Fruit fly (Drosophila melanogaster) whole organism, wandering third instar larva: ENCODE results near the gene CG14329.
A peak's percentile ranks its signal among the peaks of the same experiment; 100 is the strongest.

ENCODE experiments used
- Abd-B ChIP-seq: fragments of >200 bp; optimal IDR thresholded peaks from 2 replicates; lab custom pipeline; 2017; ENCODE audit warnings: missing biosample characterization, missing genetic modification characterization
- CG32264 ChIP-seq: fragments of 200-800 bp; sonication (Bioruptor generic); optimal IDR thresholded peaks from 2 replicates; lab custom pipeline; 2016; ENCODE audit warnings: missing biosample characterization, missing genetic modification characterization
- CG9705 ChIP-seq: fragments of 200-800 bp; sonication (Bioruptor generic); optimal IDR thresholded peaks from 2 replicates; lab custom pipeline; 2018; ENCODE audit warnings: missing biosample characterization, mild to moderate bottlenecking, missing genetic modification characterization
- CrebA ChIP-seq: fragments of 200-800 bp; sonication (Bioruptor generic); optimal IDR thresholded peaks from 2 replicates; lab custom pipeline; 2016; ENCODE audit warnings: missing biosample characterization, mild to moderate bottlenecking, missing genetic modification characterization, borderline replicate concordance
- Dfd ChIP-seq: fragments of >200 bp; optimal IDR thresholded peaks from 2 replicates; lab custom pipeline; 2017; ENCODE audit warnings: missing biosample characterization, missing genetic modification characterization
- Dif ChIP-seq: fragments of 200-275, 200-300 bp; sonication (Bioruptor generic); optimal IDR thresholded peaks from 2 replicates; lab custom pipeline; 2018; ENCODE audit warnings: missing biosample characterization, missing genetic modification characterization; ENCODE audit not compliant: partially characterized antibody
- GATAd ChIP-seq: sonication (Bioruptor generic); optimal IDR thresholded peaks from 2 replicates; lab custom pipeline; 2016; ENCODE audit warnings: missing biosample characterization, missing genetic modification characterization
- HLH106 ChIP-seq: fragments of 200-800 bp; optimal IDR thresholded peaks from 3 replicates; lab custom pipeline; 2019; ENCODE audit warnings: missing biosample characterization, mild to moderate bottlenecking, missing genetic modification characterization, moderate library complexity
- Hnf4 ChIP-seq: fragments of 200-800 bp; sonication (Bioruptor generic); optimal IDR thresholded peaks from 2 replicates; lab custom pipeline; 2016; ENCODE audit warnings: missing biosample characterization, mild to moderate bottlenecking, missing genetic modification characterization
- Hr78 ChIP-seq: fragments of >200 bp; optimal IDR thresholded peaks from 2 replicates; lab custom pipeline; 2017; ENCODE audit warnings: missing biosample characterization, missing genetic modification characterization
- Jra ChIP-seq: sonication (Bioruptor generic); optimal IDR thresholded peaks from 2 replicates; lab custom pipeline; 2016; ENCODE audit warnings: missing biosample characterization, missing genetic modification characterization
- Myc ChIP-seq: fragments of >200 bp; optimal IDR thresholded peaks from 2 replicates; lab custom pipeline; 2017
- N ChIP-seq: fragments of >200 bp; optimal IDR thresholded peaks from 2 replicates; lab custom pipeline; 2018; ENCODE audit warnings: missing biosample characterization, missing external identifiers, missing genetic modification characterization
- Rel ChIP-seq, 2 experiments: fragments of 200-800 bp; sonication (Bioruptor generic) in 1 of 2; optimal IDR thresholded peaks; 2 replicates in 1 of 2; 3 replicates in 1 of 2; lab custom pipeline; 2016 to 2019; ENCODE audit warnings: mild to moderate bottlenecking in 2 of 2, missing biosample characterization in 2 of 2, missing genetic modification characterization in 2 of 2, moderate library complexity in 1 of 2
- Sp1 ChIP-seq: fragments of 200-800 bp; sonication (Bioruptor generic); optimal IDR thresholded peaks from 3 replicates; lab custom pipeline; 2019; ENCODE audit warnings: missing biosample characterization, mild to moderate bottlenecking, missing genetic modification characterization, moderate library complexity
- Vsx2 ChIP-seq: fragments of 200-300, 225-300 bp; sonication (Bioruptor generic); optimal IDR thresholded peaks from 2 replicates; lab custom pipeline; 2018; ENCODE audit warnings: missing biosample characterization, missing genetic modification characterization; ENCODE audit not compliant: partially characterized antibody
- br ChIP-seq: fragments of 200-800 bp; sonication (Bioruptor generic); optimal IDR thresholded peaks from 2 replicates; lab custom pipeline; 2016; ENCODE audit warnings: missing biosample characterization, missing genetic modification characterization
- dl ChIP-seq, 2 experiments: fragments of 175-275, 200-275 bp in 1 of 2; fragments of 200-275 bp in 1 of 2; sonication (Bioruptor generic); optimal IDR thresholded peaks; lab custom pipeline; 2018; ENCODE audit warnings: mild to moderate bottlenecking in 2 of 2, missing biosample characterization in 2 of 2, missing genetic modification characterization in 2 of 2, moderate library complexity in 2 of 2; ENCODE audit not compliant: partially characterized antibody in 2 of 2, insufficient read depth in 1 of 2
- ey ChIP-seq: fragments of 200-800 bp; sonication (Bioruptor generic); optimal IDR thresholded peaks from 2 replicates; lab custom pipeline; 2016; ENCODE audit warnings: missing biosample characterization, missing genetic modification characterization
- foxo ChIP-seq, 2 experiments: fragments of 200-800 bp; sonication (Bioruptor generic); optimal IDR thresholded peaks; 2 replicates in 1 of 2; 3 replicates in 1 of 2; lab custom pipeline; 2016 to 2017; ENCODE audit warnings: missing biosample characterization in 2 of 2, missing genetic modification characterization in 2 of 2
- fru ChIP-seq: fragments of 200-800 bp; sonication (Bioruptor generic); optimal IDR thresholded peaks from 3 replicates; lab custom pipeline; 2016; ENCODE audit warnings: missing biosample characterization, mild to moderate bottlenecking, missing genetic modification characterization
- jim ChIP-seq: fragments of 175-275, 200-325 bp; sonication (Bioruptor generic); optimal IDR thresholded peaks from 2 replicates; lab custom pipeline; 2016; ENCODE audit warnings: missing biosample characterization, mild to moderate bottlenecking, missing genetic modification characterization
- psq ChIP-seq: fragments of 200-800 bp; sonication (Bioruptor generic); optimal IDR thresholded peaks from 3 replicates; lab custom pipeline; 2017; ENCODE audit warnings: missing biosample characterization, mild to moderate bottlenecking, missing genetic modification characterization, moderate library complexity
- rgr ChIP-seq: fragments of 200-800 bp; sonication (Bioruptor generic); optimal IDR thresholded peaks from 3 replicates; lab custom pipeline; 2016; ENCODE audit warnings: missing biosample characterization, mild to moderate bottlenecking, missing genetic modification characterization
- sv ChIP-seq: fragments of 200-800 bp; sonication (Bioruptor generic); optimal IDR thresholded peaks from 3 replicates; lab custom pipeline; 2016; ENCODE audit warnings: missing biosample characterization, missing genetic modification characterization
- usp ChIP-seq: fragments of >200 bp; optimal IDR thresholded peaks from 2 replicates; lab custom pipeline; 2017; ENCODE audit warnings: missing biosample characterization, missing genetic modification characterization
- woc ChIP-seq: sonication (Bioruptor generic); optimal IDR thresholded peaks from 2 replicates; lab custom pipeline; 2016; ENCODE audit warnings: missing biosample characterization, mild to moderate bottlenecking, missing genetic modification characterization

The CG14329 gene

DNA sequence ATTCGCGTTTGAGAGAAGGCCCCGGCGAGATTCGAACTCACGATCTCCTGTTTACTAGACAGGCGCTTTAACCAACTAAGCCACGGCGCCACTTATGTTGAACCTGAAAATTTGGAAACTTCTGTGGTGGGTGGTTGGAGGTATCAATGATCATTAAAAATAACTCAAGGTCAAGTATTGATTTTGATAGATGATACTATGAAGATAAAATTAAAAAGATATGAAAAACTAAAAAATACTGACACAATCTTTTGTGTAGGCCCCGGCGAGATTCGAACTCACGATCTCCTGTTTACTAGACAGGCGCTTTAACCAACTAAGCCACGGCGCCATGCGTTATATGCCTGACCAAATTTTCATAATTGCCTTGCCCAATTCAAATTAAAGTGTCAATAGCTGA is 15.4 kb downstream of the CG14329 start:
- TF ChIP-seq Vsx2 (no peak), CG32264 (no peak), foxo (GFP tag; optimal IDR thresholded peaks at IDR 0.05; lab: Kevin White, UChicago) (no peak), CrebA (GFP tag; lab: Kevin White, UChicago) (peak; percentile 27), Hnf4 (no peak), Dif (no peak), Hr78 (GFP tag; lab: Kevin White, UChicago) (no peak), ey (no peak)
- TF ChIP-seq, all 38 proteins: peak for 1

dm6 chr3R:17624968-17625367 is 15.8 kb downstream of the CG14329 start, which contains the start of gene AttD:
AttD (plus strand) TSS chr3R:17625268.
- TF ChIP-seq Hr78 (GFP tag; lab: Kevin White, UChicago) (no peak), Rel (GFP tag; optimal IDR thresholded peaks at IDR 0.05; lab: Kevin White, UChicago) (no peak), Rel (tag; optimal IDR thresholded peaks at IDR 0.05; lab: Kevin White, UChicago) (peak; percentile 74)

- TF ChIP-seq GATAd (GFP tag; lab: Kevin White, UChicago) (no peak), Dif (no peak), dl (GFP tag; optimal IDR thresholded peaks at IDR 0.05; lab: Kevin White, UChicago; ENCODE audit: insufficient read depth in 1 of 2, partially characterized antibody in 2 of 2) (no peak), CrebA (GFP tag; lab: Kevin White, UChicago) (no peak), Hr78 (GFP tag; lab: Kevin White, UChicago) (no peak), N (GFP tag; lab: Kevin White, UChicago) (no peak), woc (GFP tag; lab: Kevin White, UChicago) (no peak), jim (no peak), br (GFP tag; lab: Kevin White, UChicago) (no peak), fru (GFP tag; lab: Kevin White, UChicago) (no peak), foxo (GFP tag; optimal IDR thresholded peaks at IDR 0.05; lab: Kevin White, UChicago) (no peak)
Observed at dm6 chr3R:17626827-17627226, 17.7 kb downstream of the CG14329 start, which contains the start of gene CG14325. CG14325 (plus strand) TSS chr3R:17627127.

DNA sequence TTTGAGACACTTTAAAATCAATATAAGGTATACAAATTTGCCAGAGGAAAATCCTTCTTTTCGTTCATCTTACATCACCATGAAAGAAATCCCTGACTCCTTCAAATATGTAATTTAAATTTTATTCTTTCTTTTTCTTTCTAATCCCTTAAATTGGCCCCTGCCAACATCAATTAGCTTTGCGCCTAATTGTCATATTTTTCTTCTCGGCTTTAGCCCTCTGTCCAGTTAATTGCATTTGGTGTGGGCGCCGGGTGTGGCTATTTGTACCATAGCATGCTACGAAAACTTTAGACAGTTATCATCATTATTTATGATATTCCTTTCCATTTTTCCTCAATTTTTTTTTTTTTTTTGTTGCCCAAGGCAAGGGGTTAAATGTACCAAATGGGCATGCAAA is 21.3 kb downstream of the CG14329 start, which contains the start of gene CG43175:
Gene CG43175 (plus strand): TSS at position 301 of the 400 bp plus-strand sequence.
- TF ChIP-seq CG9705 (GFP tag; lab: Kevin White, UChicago) (no peak), Dfd (no peak), Jra (GFP tag; lab: Kevin White, UChicago) (no peak), usp (GFP tag; lab: Kevin White, UChicago) (no peak), Sp1 (GFP tag; lab: Kevin White, UChicago) (no peak), psq (GFP tag; lab: Kevin White, UChicago) (no peak), br (GFP tag; lab: Kevin White, UChicago) (no peak), Myc (lab: Kevin White, UChicago) (no peak), GATAd (GFP tag; lab: Kevin White, UChicago) (no peak), Abd-B (no peak), HLH106 (no peak), woc (GFP tag; lab: Kevin White, UChicago) (no peak)
- TF ChIP-seq, all 38 proteins: peak for 0

DNA sequence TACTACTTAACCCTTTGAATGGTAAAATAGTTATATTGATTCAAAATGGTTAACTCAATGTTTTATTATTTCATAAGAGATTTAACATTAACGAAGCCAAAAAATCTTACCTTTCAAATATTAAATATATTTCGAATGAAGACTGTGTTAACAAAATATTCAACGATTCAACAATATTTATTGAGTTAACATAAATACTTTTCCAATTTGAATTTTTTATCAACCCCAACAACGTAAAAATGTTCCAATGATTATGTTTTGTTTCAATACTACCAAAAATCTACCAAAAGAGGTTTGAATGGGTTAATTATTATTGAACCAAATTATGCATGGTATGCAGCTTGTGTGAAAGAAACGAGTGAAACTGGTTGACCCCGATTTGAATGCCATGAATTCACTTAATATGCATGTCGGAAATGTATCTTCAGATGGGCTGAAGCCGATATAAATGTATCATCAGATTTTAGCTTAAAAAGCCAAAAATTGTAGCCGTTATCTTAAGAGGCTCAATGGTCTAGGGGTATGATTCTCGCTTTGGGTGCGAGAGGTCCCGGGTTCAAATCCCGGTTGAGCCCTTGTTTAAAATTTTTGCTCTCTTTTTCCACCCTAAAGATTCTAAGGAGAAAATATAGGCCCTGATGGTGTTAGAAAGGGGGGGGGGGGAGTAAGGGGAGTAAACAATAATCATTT is 22.2 kb downstream of the CG14329 start:
- no peak for TF ChIP-seq CG32264
- TF ChIP-seq, all 38 proteins: peak for 0

DNA sequence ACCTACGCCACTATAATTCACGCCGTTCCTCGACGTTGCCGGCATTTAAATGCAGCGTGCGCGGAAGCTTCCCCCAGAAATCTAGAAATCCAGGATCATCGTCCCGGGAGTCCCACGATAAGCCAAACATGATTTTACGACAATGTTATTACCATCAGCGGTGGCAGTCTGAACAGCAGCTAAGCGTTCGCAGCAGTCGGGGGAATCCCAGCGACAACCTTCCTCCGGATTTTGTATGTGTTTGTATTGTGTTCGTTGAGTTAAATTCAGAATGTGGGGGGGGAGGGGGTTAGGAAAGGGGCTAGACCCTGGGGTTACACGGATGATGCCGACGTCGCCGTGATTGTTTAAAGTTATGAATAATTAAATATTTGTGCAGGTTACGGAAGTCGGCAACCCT is 34.9 kb downstream of the CG14329 start:
- TF ChIP-seq rgr (GFP tag; lab: Kevin White, UChicago): no peak
- no peak for TF ChIP-seq Rel (GFP tag; optimal IDR thresholded peaks at IDR 0.05; lab: Kevin White, UChicago)
- peak; percentile 72 for TF ChIP-seq Rel (tag; optimal IDR thresholded peaks at IDR 0.05; lab: Kevin White, UChicago)
- TF ChIP-seq foxo (GFP tag; optimal IDR thresholded peaks at IDR 0.05; lab: Kevin White, UChicago): no peak
- no peak for TF ChIP-seq HLH106
- TF ChIP-seq sv (GFP tag; lab: Kevin White, UChicago): no peak
